Fruit fly (Drosophila melanogaster): Measurements from ENCODE around the gene CG32085.

Gene CG32085

DNA sequence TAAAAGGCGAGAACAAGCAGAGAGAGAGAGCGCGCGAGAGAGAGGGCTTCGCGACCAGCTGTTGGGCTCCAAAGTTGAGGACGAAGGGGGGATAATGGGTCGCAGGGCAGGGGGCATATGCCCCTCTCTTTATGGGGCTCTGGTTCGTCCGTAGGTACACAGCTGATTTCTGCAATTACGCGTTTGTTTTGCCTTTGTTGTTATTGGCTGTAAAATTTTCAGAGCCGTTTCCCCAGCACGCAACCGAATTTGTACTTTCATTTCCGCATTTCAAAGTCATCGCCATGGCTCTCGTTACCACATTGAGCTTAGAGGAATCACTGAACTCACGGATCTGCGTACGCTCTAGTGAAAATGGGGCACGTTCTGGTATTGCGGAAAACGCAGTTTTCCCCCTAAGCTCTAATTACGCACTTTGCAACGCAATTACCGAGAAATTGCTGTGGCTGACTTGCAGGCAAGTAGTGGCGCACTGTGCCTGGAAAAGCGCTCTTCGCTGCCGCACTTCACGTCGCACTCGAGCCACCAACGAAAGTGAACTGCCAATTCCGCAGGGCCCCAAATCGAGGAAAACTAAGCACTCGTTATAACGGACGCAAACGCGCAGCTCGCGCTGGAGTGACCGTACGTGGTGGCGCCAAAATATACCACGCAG is 28.0 kb upstream of the CG32085 start, which contains the start of gene CG11658 (continued):
- TF ChIP-seq crp (GFP tag; optimal IDR thresholded peaks at IDR 0.05) (peak in 1 of 2 experiments; percentile 84), sug (tag; optimal IDR thresholded peaks at IDR 0.05) (peak; percentile 15), Hand (GFP tag; optimal IDR thresholded peaks at IDR 0.05) (peak; percentile 44), CG4617 (GFP tag; optimal IDR thresholded peaks at IDR 0.05; ENCODE audit: borderline replicate concordance) (no peak), ATbp (GFP tag; optimal IDR thresholded peaks at IDR 0.05) (peak; percentile 2), CG32772 (GFP tag; IDR thresholded peaks at IDR 0.05) (no peak), Atf-2 (GFP tag; optimal IDR thresholded peaks at IDR 0.05) (no peak), CG17361 (GFP tag; IDR thresholded peaks at IDR 0.05) (no peak; the same call in 2 of the 3 replicates), grau (tag; optimal IDR thresholded peaks at IDR 0.05) (peak; percentile 73), Rfx (GFP tag; IDR thresholded peaks at IDR 0.05) (peak; percentile 4), ken (GFP tag; IDR thresholded peaks at IDR 0.05) (no peak), row (GFP tag; IDR thresholded peaks at IDR 0.05) (no peak), CG33557 (GFP tag; optimal IDR thresholded peaks at IDR 0.05) (no peak), CG42726 (GFP tag; IDR thresholded peaks at IDR 0.05; ENCODE audit: partially characterized antibody) (0 out of 2 replicates have a peak, but pooled peaks have one; percentile 12), bowl (GFP tag; IDR thresholded peaks at IDR 0.05) (no peak), Bgb (GFP tag; IDR thresholded peaks at IDR 0.05; ENCODE audit: partially characterized antibody) (peak; percentile 26), caup (GFP tag; optimal IDR thresholded peaks at IDR 0.05; ENCODE audit: severe bottlenecking) (no peak), pnt (GFP tag; optimal IDR thresholded peaks at IDR 0.05) (no peak), CG10462 (GFP tag; optimal IDR thresholded peaks at IDR 0.05) (no peak), Dip3 (GFP tag; optimal IDR thresholded peaks at IDR 0.05) (no peak), dpn (GFP tag; optimal IDR thresholded peaks at IDR 0.05) (no peak), Trl (optimal IDR thresholded peaks at IDR 0.05) (peak; percentile 91 to 98), Trl (GFP tag; optimal IDR thresholded peaks at IDR 0.05) (no peak), pho (GFP tag; optimal IDR thresholded peaks at IDR 0.05) (no peak), ase (GFP tag; IDR thresholded peaks at IDR 0.05) (0 out of 3 replicates have a peak, but pooled peaks have one; percentile 5), nau (GFP tag; optimal IDR thresholded peaks at IDR 0.05) (peak; percentile 43), CG5245 (GFP tag; optimal IDR thresholded peaks at IDR 0.05) (no peak), CHES-1-like (GFP tag; optimal IDR thresholded peaks at IDR 0.05) (no peak), gcm2 (GFP tag; optimal IDR thresholded peaks at IDR 0.05) (no peak), CG13287 (GFP tag; IDR thresholded peaks at IDR 0.05; ENCODE audit: partially characterized antibody) (peak; percentile 46), sc (optimal IDR thresholded peaks at IDR 0.05) (no peak), sc (GFP tag; optimal IDR thresholded peaks at IDR 0.05) (no peak), unc-4 (GFP tag; IDR thresholded peaks at IDR 0.05; ENCODE audit: partially characterized antibody) (0 out of 2 replicates have a peak, but pooled peaks have one; percentile 20), seq (GFP tag; IDR thresholded peaks at IDR 0.05) (peak; percentile 58), Dref (GFP tag; IDR thresholded peaks at IDR 0.05) (no peak), CG9876 (GFP tag; optimal IDR thresholded peaks at IDR 0.05) (no peak), ham (GFP tag; IDR thresholded peaks at IDR 0.05) (no peak), CG6765 (GFP tag; optimal IDR thresholded peaks at IDR 0.05) (no peak), nom (GFP tag; optimal IDR thresholded peaks at IDR 0.05) (peak; percentile 72), sr (GFP tag; IDR thresholded peaks at IDR 0.05) (peak; percentile 49; the same call in 1 of the 3 replicates), Max (GFP tag; optimal IDR thresholded peaks at IDR 0.05) (peak; percentile 26), Ada2b (GFP tag; IDR thresholded peaks at IDR 0.05) (no peak), H2.0 (GFP tag; IDR thresholded peaks at IDR 0.05) (no peak), NC2α (GFP tag; optimal IDR thresholded peaks at IDR 0.05) (no peak), ash1 (GFP tag; optimal IDR thresholded peaks at IDR 0.05) (no peak), her (GFP tag; optimal IDR thresholded peaks at IDR 0.05) (no peak)

Data from whole organism, embryonic.